Fruit fly (Drosophila melanogaster) whole organism, wandering third instar larva: ENCODE results near the gene eater.

Source experiments
- Myc ChIP-seq: fragments of >200 bp; optimal IDR thresholded peaks from 2 replicates; lab custom pipeline; 2017
- OdsH ChIP-seq: fragments of 200-800 bp; sonication (Bioruptor generic); optimal IDR thresholded peaks from 2 replicates; lab custom pipeline; 2016; ENCODE audit warnings: missing biosample characterization, mild to moderate bottlenecking, missing genetic modification characterization

DNA sequence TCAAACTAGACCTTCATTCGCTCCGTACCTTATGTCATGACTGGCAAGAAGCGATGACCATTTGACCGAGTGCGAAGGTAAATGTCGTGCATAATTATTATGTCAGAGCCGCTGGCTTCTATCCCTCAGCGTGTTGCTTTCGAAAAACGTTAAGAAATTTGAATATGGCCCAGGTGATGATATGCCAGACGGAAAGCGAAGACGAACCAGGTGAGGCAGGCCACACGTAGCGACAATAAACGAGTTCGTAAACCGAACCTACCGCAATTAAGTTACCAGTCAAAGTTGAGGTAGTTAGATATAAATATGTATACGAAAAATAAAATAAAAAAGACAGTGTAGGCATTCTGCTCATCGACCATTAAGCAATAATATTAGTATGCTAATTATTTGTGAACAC lies 22.9 kb downstream of the eater start:
- TF ChIP-seq Myc (lab: Kevin White, UChicago) (no peak), OdsH (no peak)
